Worm (Caenorhabditis elegans) whole organism, late embryonic: ENCODE measurements around the gene F55C12.19.

Experiments
- K02D7.2 ChIP-seq: sonication (generic microtip); optimal IDR thresholded peaks from 2 replicates; lab custom pipeline; 2017; ENCODE audit warnings: mild to moderate bottlenecking, missing genetic modification characterization, missing compliant biosample characterization
- K09A11.1 ChIP-seq: sonication (generic microtip); optimal IDR thresholded peaks from 2 replicates; lab custom pipeline; 2017; ENCODE audit warnings: antibody characterized with exemption, mild to moderate bottlenecking, missing genetic modification characterization, missing compliant biosample characterization; ENCODE audit not compliant: insufficient read depth
- T23F11.4 ChIP-seq: fragments of 200-800 bp; sonication (Bioruptor generic); optimal IDR thresholded peaks from 2 replicates; lab custom pipeline; 2018; ENCODE audit warnings: mild to moderate bottlenecking, missing genetic modification characterization, missing compliant biosample characterization
- Y22D7AL.16 ChIP-seq: sonication (generic microtip); optimal IDR thresholded peaks from 2 replicates; lab custom pipeline; 2016; ENCODE audit warnings: missing genetic modification characterization, missing compliant biosample characterization
- ahr-1 ChIP-seq: sonication (generic microtip); optimal IDR thresholded peaks from 2 replicates; lab custom pipeline; 2016; ENCODE audit warnings: missing genetic modification characterization, missing compliant biosample characterization
- ceh-14 ChIP-seq: sonication (generic microtip); optimal IDR thresholded peaks from 2 replicates; lab custom pipeline; 2016; ENCODE audit warnings: missing genotype, missing genetic modification characterization, missing compliant biosample characterization
- ceh-18 ChIP-seq: sonication (generic microtip); optimal IDR thresholded peaks from 2 replicates; lab custom pipeline; 2016; ENCODE audit warnings: missing genetic modification characterization, missing compliant biosample characterization
- ceh-19 ChIP-seq: fragments of 200-800 bp; sonication (Bioruptor generic); optimal IDR thresholded peaks from 2 replicates; lab custom pipeline; 2018; ENCODE audit warnings: mild to moderate bottlenecking, missing genetic modification characterization, missing compliant biosample characterization
- ceh-24 ChIP-seq: sonication (generic microtip); optimal IDR thresholded peaks from 2 replicates; lab custom pipeline; 2016; ENCODE audit warnings: mild to moderate bottlenecking, missing genetic modification characterization, missing compliant biosample characterization
- ceh-30 ChIP-seq: fragments of 150-350 bp; optimal IDR thresholded peaks from 2 replicates; lab custom pipeline; 2014; ENCODE audit warnings: missing biosample characterization, missing genetic modification characterization
- ceh-31 ChIP-seq: sonication (generic microtip); optimal IDR thresholded peaks from 2 replicates; lab custom pipeline; 2016; ENCODE audit warnings: missing genetic modification characterization, missing compliant biosample characterization
- ceh-45 ChIP-seq: fragments of 200-800 bp; sonication (Bioruptor generic); IDR thresholded peaks from 2 replicates; pipeline ENCODE4 v1.3.6; 2022; ENCODE audit warnings: missing genetic modification reagents, missing genetic modification characterization, missing compliant biosample characterization
- ceh-48 ChIP-seq: sonication (generic microtip); optimal IDR thresholded peaks from 2 replicates; lab custom pipeline; 2016; ENCODE audit warnings: missing genetic modification characterization, inconsistent platforms, missing compliant biosample characterization
- dmd-4 ChIP-seq: sonication (generic microtip); optimal IDR thresholded peaks from 2 replicates; lab custom pipeline; 2016; ENCODE audit warnings: borderline replicate concordance, missing genetic modification characterization, missing compliant biosample characterization
- dve-1 ChIP-seq: sonication (generic microtip); optimal IDR thresholded peaks from 2 replicates; lab custom pipeline; 2017; ENCODE audit warnings: antibody characterized with exemption, mild to moderate bottlenecking, missing genetic modification characterization, missing compliant biosample characterization
- ets-4 ChIP-seq: sonication (generic microtip); optimal IDR thresholded peaks from 2 replicates; lab custom pipeline; 2016; ENCODE audit warnings: missing genetic modification characterization, missing compliant biosample characterization
- eyg-1 ChIP-seq: sonication (generic microtip); optimal IDR thresholded peaks from 2 replicates; lab custom pipeline; 2016; ENCODE audit warnings: missing genotype, missing genetic modification characterization, missing compliant biosample characterization
- fkh-10 ChIP-seq: fragments of 150-350 bp; optimal IDR thresholded peaks from 2 replicates; lab custom pipeline; 2014; ENCODE audit warnings: missing biosample characterization, missing genetic modification reagents, missing genetic modification characterization
- hlh-13 ChIP-seq: fragments of 200-800 bp; sonication (Bioruptor generic); optimal IDR thresholded peaks from 2 replicates; lab custom pipeline; 2018; ENCODE audit warnings: mild to moderate bottlenecking, missing genetic modification characterization, missing compliant biosample characterization
- hlh-15 ChIP-seq: sonication (generic microtip); optimal IDR thresholded peaks from 2 replicates; lab custom pipeline; 2016; ENCODE audit warnings: missing genetic modification characterization, missing compliant biosample characterization
- hlh-30 ChIP-seq: sonication (generic microtip); optimal IDR thresholded peaks from 2 replicates; lab custom pipeline; 2017; ENCODE audit warnings: antibody characterized with exemption, missing genetic modification characterization, missing compliant biosample characterization; ENCODE audit not compliant: insufficient read depth
- hlh-8 ChIP-seq: sonication (generic microtip); optimal IDR thresholded peaks from 2 replicates; lab custom pipeline; 2016; ENCODE audit warnings: missing genotype, missing genetic modification characterization, missing compliant biosample characterization
- lim-6 ChIP-seq: sonication (generic microtip); optimal IDR thresholded peaks from 2 replicates; lab custom pipeline; 2016; ENCODE audit warnings: missing genetic modification characterization, missing compliant biosample characterization
- madf-2 ChIP-seq: sonication (generic microtip); optimal IDR thresholded peaks from 2 replicates; lab custom pipeline; 2017; ENCODE audit warnings: missing genetic modification characterization, missing compliant biosample characterization
- mec-3 ChIP-seq: sonication (generic microtip); optimal IDR thresholded peaks from 2 replicates; lab custom pipeline; 2016; ENCODE audit warnings: borderline replicate concordance, missing genetic modification characterization, missing compliant biosample characterization
- nhr-11 ChIP-seq: fragments of 150-350 bp; optimal IDR thresholded peaks from 2 replicates; lab custom pipeline; 2014; ENCODE audit warnings: missing biosample characterization, missing genetic modification characterization
- npax-4 ChIP-seq: sonication (generic microtip); optimal IDR thresholded peaks from 2 replicates; lab custom pipeline; 2016; ENCODE audit warnings: missing genetic modification characterization, missing compliant biosample characterization
- odd-2 ChIP-seq: sonication (generic microtip); optimal IDR thresholded peaks from 2 replicates; lab custom pipeline; 2017; ENCODE audit warnings: antibody characterized with exemption, mild to moderate bottlenecking, missing genetic modification characterization, missing compliant biosample characterization
- pat-9 ChIP-seq: fragments of 200-800 bp; sonication (Bioruptor generic); optimal IDR thresholded peaks from 2 replicates; lab custom pipeline; 2018; ENCODE audit warnings: mild to moderate bottlenecking, missing genetic modification characterization, moderate library complexity, missing compliant biosample characterization
- pax-1 ChIP-seq: fragments of 150-350 bp; optimal IDR thresholded peaks from 2 replicates; lab custom pipeline; 2014; ENCODE audit warnings: missing biosample characterization, missing genetic modification characterization
- pha-2 ChIP-seq: sonication (generic microtip); optimal IDR thresholded peaks from 2 replicates; lab custom pipeline; 2017; ENCODE audit warnings: mild to moderate bottlenecking, missing genetic modification characterization, missing compliant biosample characterization
- pqm-1 ChIP-seq: sonication (generic microtip); optimal IDR thresholded peaks from 2 replicates; lab custom pipeline; 2016; ENCODE audit warnings: missing genetic modification characterization, missing compliant biosample characterization
- pros-1 ChIP-seq: fragments of 150-350 bp; optimal IDR thresholded peaks from 2 replicates; lab custom pipeline; 2014; ENCODE audit warnings: missing biosample characterization, missing genetic modification reagents, missing genetic modification characterization
- ref-2 ChIP-seq: sonication (generic microtip); optimal IDR thresholded peaks from 2 replicates; lab custom pipeline; 2016; ENCODE audit warnings: missing genetic modification characterization, missing compliant biosample characterization
- rnt-1 ChIP-seq: sonication (generic microtip); optimal IDR thresholded peaks from 2 replicates; lab custom pipeline; 2016; ENCODE audit warnings: missing genetic modification characterization, missing compliant biosample characterization
- sdc-2 ChIP-seq: sonication (generic microtip); optimal IDR thresholded peaks from 2 replicates; lab custom pipeline; 2016; ENCODE audit warnings: missing genotype, missing genetic modification characterization, missing compliant biosample characterization
- sox-2 ChIP-seq: fragments of 200-800 bp; sonication (Bioruptor generic); IDR thresholded peaks from 2 replicates; pipeline ENCODE4 v1.3.6; 2022; ENCODE audit warnings: missing genetic modification reagents, missing genetic modification characterization, missing compliant biosample characterization
- syd-9 ChIP-seq: sonication (generic microtip); optimal IDR thresholded peaks from 2 replicates; lab custom pipeline; 2016; ENCODE audit warnings: mild to moderate bottlenecking, missing genetic modification characterization, moderate library complexity, missing compliant biosample characterization
- tbx-2 ChIP-seq: sonication (generic microtip); optimal IDR thresholded peaks from 2 replicates; lab custom pipeline; 2016; ENCODE audit warnings: missing genetic modification characterization, missing compliant biosample characterization
- tbx-7 ChIP-seq: sonication (generic microtip); optimal IDR thresholded peaks from 2 replicates; lab custom pipeline; 2016; ENCODE audit warnings: missing genotype, missing genetic modification characterization, missing compliant biosample characterization
- ttx-3 ChIP-seq: sonication (generic microtip); optimal IDR thresholded peaks from 2 replicates; lab custom pipeline; 2016; ENCODE audit warnings: missing genetic modification reagents, missing genetic modification characterization, missing compliant biosample characterization
- unc-3 ChIP-seq, 2 experiments: fragments of 200-800 bp in 1 of 2; sonication (Bioruptor generic) in 1 of 2; sonication (generic microtip) in 1 of 2; conservative IDR thresholded peaks in 1 of 2; optimal IDR thresholded peaks in 1 of 2; 2 replicates each; pipeline versions ENCODE4 v1.3.6 to Lab custom; 2016 to 2022; ENCODE audit warnings: missing compliant biosample characterization in 2 of 2, missing genetic modification characterization in 2 of 2, missing genetic modification reagents in 1 of 2
- unc-86 ChIP-seq: sonication (generic microtip); optimal IDR thresholded peaks from 2 replicates; lab custom pipeline; 2016; ENCODE audit warnings: missing genetic modification characterization, missing compliant biosample characterization
- ztf-16 ChIP-seq: sonication (generic microtip); optimal IDR thresholded peaks from 2 replicates; lab custom pipeline; 2017; ENCODE audit warnings: missing genetic modification characterization, missing compliant biosample characterization

F55C12.19 gene

ce11 chrII:5844694-5845129 is 21.2 kb upstream of the F55C12.19 start (continued):
- peak; percentile 91 for TF ChIP-seq pax-1 (tag; lab: Kevin White, UChicago)
- TF ChIP-seq nhr-11 = peak; percentile 58
- no peak for TF ChIP-seq odd-2 (tag; lab: Kevin White, UChicago)
- TF ChIP-seq hlh-13 = peak; percentile 17
- TF ChIP-seq ceh-19 (GFP tag; lab: Kevin White, UChicago) = peak; percentile 89
- TF ChIP-seq dve-1 = peak; percentile 99
- TF ChIP-seq ets-4 (tag; lab: Kevin White, UChicago) = peak; percentile 85
- peak; percentile 95 for TF ChIP-seq pqm-1 (tag; lab: Kevin White, UChicago)
- TF ChIP-seq ztf-16 (tag; lab: Kevin White, UChicago) = peak; percentile 83
- TF ChIP-seq ttx-3 = peak; percentile 70
- TF ChIP-seq T23F11.4 (GFP tag; lab: Kevin White, UChicago) = peak; percentile 87
- peak; percentile 54 for TF ChIP-seq npax-4 (tag; lab: Kevin White, UChicago)
- TF ChIP-seq pha-2 = peak; percentile 82
- peak; percentile 86 for TF ChIP-seq rnt-1 (tag; lab: Kevin White, UChicago)
- TF ChIP-seq K02D7.2 (tag; lab: Kevin White, UChicago) = peak; percentile 69
- peak; percentile 41 for TF ChIP-seq ceh-48 (tag; lab: Kevin White, UChicago)
- TF ChIP-seq eyg-1 (tag; lab: Kevin White, UChicago) = peak; percentile 68
- peak; percentile 99 for TF ChIP-seq ceh-18 (tag; lab: Kevin White, UChicago)
- TF ChIP-seq pat-9 (tag; lab: Kevin White, UChicago) = peak; percentile 83
- peak; percentile 68 for TF ChIP-seq ceh-24 (tag; lab: Kevin White, UChicago)
- peak; percentile 59 for TF ChIP-seq mec-3 (tag; lab: Kevin White, UChicago)
- peak; percentile 87 for TF ChIP-seq pros-1 (tag; lab: Kevin White, UChicago)
- TF ChIP-seq sdc-2 (tag; lab: Kevin White, UChicago) = peak; percentile 74
- peak; percentile 77 for TF ChIP-seq lim-6 (tag; lab: Kevin White, UChicago)
- TF ChIP-seq hlh-8 (tag; lab: Kevin White, UChicago) = peak; percentile 76
- peak; percentile 73 for TF ChIP-seq fkh-10 (GFP tag; lab: Kevin White, UChicago)
- TF ChIP-seq sox-2 (GFP tag; lab: Robert Waterston, UW) = peak; percentile 32
- peak; percentile 81 for TF ChIP-seq madf-2 (tag; lab: Kevin White, UChicago)
- peak; percentile 66 for TF ChIP-seq dmd-4 (tag; lab: Kevin White, UChicago)
- peak; percentile 65 for TF ChIP-seq hlh-15
- TF ChIP-seq tbx-2 = peak; percentile 96
- peak; percentile 53; the same call in 1 of the 2 replicates for TF ChIP-seq unc-3 (GFP tag; conservative IDR thresholded peaks at IDR 0.05; lab: Robert Waterston, UW)
- TF ChIP-seq unc-3 (tag; optimal IDR thresholded peaks at IDR 0.05; lab: Kevin White, UChicago) = peak; percentile 85
- peak; percentile 44 for TF ChIP-seq tbx-7 (tag; lab: Kevin White, UChicago)
- peak; percentile 87 for TF ChIP-seq ref-2
- peak; percentile 94 for TF ChIP-seq ceh-14 (tag; lab: Kevin White, UChicago)
- TF ChIP-seq K09A11.1 (tag; lab: Kevin White, UChicago) = peak; percentile 76
- peak; percentile 83 for TF ChIP-seq unc-86
- TF ChIP-seq ceh-45 (GFP tag; lab: Robert Waterston, UW) = no peak
- peak; percentile 57 for TF ChIP-seq Y22D7AL.16 (tag; lab: Kevin White, UChicago)
- TF ChIP-seq ahr-1 (tag; lab: Kevin White, UChicago) = peak; percentile 46
- TF ChIP-seq syd-9 = peak; percentile 85
- peak; percentile 79 for TF ChIP-seq ceh-30 (tag; lab: Kevin White, UChicago)
- TF ChIP-seq ceh-31 (tag; lab: Kevin White, UChicago) = peak; percentile 95
- TF ChIP-seq hlh-30 (tag; lab: Kevin White, UChicago) = peak; percentile 60
